Fruit fly (Drosophila melanogaster): ENCODE results near the gene Alg13.

dm6 chr3R:29098022-29098421 is 40.4 kb downstream of the Alg13 start:
- TF ChIP-seq pho (GFP tag; optimal IDR thresholded peaks at IDR 0.05) = no peak
- TF ChIP-seq CG9876 (GFP tag; optimal IDR thresholded peaks at IDR 0.05) = no peak
- no peak for TF ChIP-seq CG7271 (tag; optimal IDR thresholded peaks at IDR 0.05)
- no peak for TF ChIP-seq Tbp (GFP tag; optimal IDR thresholded peaks at IDR 0.05)
- TF ChIP-seq CG2129 (GFP tag; IDR thresholded peaks at IDR 0.05; ENCODE audit: partially characterized antibody) = no peak
- TF ChIP-seq CG2116 (GFP tag; optimal IDR thresholded peaks at IDR 0.05) = no peak
- TF ChIP-seq run (tag; optimal IDR thresholded peaks at IDR 0.05) = no peak
- no peak for TF ChIP-seq CG13424 (tag; optimal IDR thresholded peaks at IDR 0.05)
- no peak for TF ChIP-seq bab2 (GFP tag; optimal IDR thresholded peaks at IDR 0.05)
- TF ChIP-seq Sry-β (GFP tag; optimal IDR thresholded peaks at IDR 0.05) = no peak
- no peak for TF ChIP-seq Jarid2 (GFP tag; optimal IDR thresholded peaks at IDR 0.05)
- TF ChIP-seq Vsx1 (GFP tag; optimal IDR thresholded peaks at IDR 0.05) = no peak
- TF ChIP-seq ci (GFP tag; IDR thresholded peaks at IDR 0.05) = no peak
- TF ChIP-seq ro (GFP tag; IDR thresholded peaks at IDR 0.05) = no peak
